Worm (Caenorhabditis elegans) whole organism, late embryonic: ENCODE data around the gene glb-15.

Experiments used
- C38D4.7 ChIP-seq: fragments of 200-800 bp; sonication (Bioruptor generic); optimal IDR thresholded peaks from 2 replicates; lab custom pipeline; 2018; ENCODE audit warnings: mild to moderate bottlenecking, missing genetic modification characterization, moderate library complexity, missing compliant biosample characterization
- F13H6.1 ChIP-seq: sonication (generic microtip); optimal IDR thresholded peaks from 2 replicates; lab custom pipeline; 2016; ENCODE audit warnings: missing genetic modification characterization, missing compliant biosample characterization
- K02D7.2 ChIP-seq: sonication (generic microtip); optimal IDR thresholded peaks from 2 replicates; lab custom pipeline; 2017; ENCODE audit warnings: mild to moderate bottlenecking, missing genetic modification characterization, missing compliant biosample characterization
- T23F11.4 ChIP-seq: fragments of 200-800 bp; sonication (Bioruptor generic); optimal IDR thresholded peaks from 2 replicates; lab custom pipeline; 2018; ENCODE audit warnings: mild to moderate bottlenecking, missing genetic modification characterization, missing compliant biosample characterization
- ceh-14 ChIP-seq: sonication (generic microtip); optimal IDR thresholded peaks from 2 replicates; lab custom pipeline; 2016; ENCODE audit warnings: missing genotype, missing genetic modification characterization, missing compliant biosample characterization
- ceh-18 ChIP-seq: sonication (generic microtip); optimal IDR thresholded peaks from 2 replicates; lab custom pipeline; 2016; ENCODE audit warnings: missing genetic modification characterization, missing compliant biosample characterization
- ceh-22 ChIP-seq: sonication (generic microtip); optimal IDR thresholded peaks from 2 replicates; lab custom pipeline; 2017; ENCODE audit warnings: missing biosample characterization, missing genetic modification characterization
- ceh-31 ChIP-seq: sonication (generic microtip); optimal IDR thresholded peaks from 2 replicates; lab custom pipeline; 2016; ENCODE audit warnings: missing genetic modification characterization, missing compliant biosample characterization
- ceh-34 ChIP-seq: sonication (generic microtip); optimal IDR thresholded peaks from 2 replicates; lab custom pipeline; 2016; ENCODE audit warnings: mild to moderate bottlenecking, missing genetic modification characterization, missing compliant biosample characterization
- ceh-45 ChIP-seq: fragments of 200-800 bp; sonication (Bioruptor generic); IDR thresholded peaks from 2 replicates; pipeline ENCODE4 v1.3.6; 2022; ENCODE audit warnings: missing genetic modification reagents, missing genetic modification characterization, missing compliant biosample characterization
- ceh-6 ChIP-seq: fragments of 200-800 bp; sonication (Bioruptor generic); optimal IDR thresholded peaks from 2 replicates; lab custom pipeline; 2018; ENCODE audit warnings: mild to moderate bottlenecking, missing genetic modification characterization, missing compliant biosample characterization
- ceh-9 ChIP-seq: sonication (generic microtip); optimal IDR thresholded peaks from 2 replicates; lab custom pipeline; 2016; ENCODE audit warnings: mild to moderate bottlenecking, missing genetic modification characterization, inconsistent platforms, missing compliant biosample characterization
- che-1 ChIP-seq: sonication (generic microtip); optimal IDR thresholded peaks from 2 replicates; lab custom pipeline; 2016; ENCODE audit warnings: mild to moderate bottlenecking, missing genetic modification characterization, missing compliant biosample characterization
- dmd-4 ChIP-seq: sonication (generic microtip); optimal IDR thresholded peaks from 2 replicates; lab custom pipeline; 2016; ENCODE audit warnings: borderline replicate concordance, missing genetic modification characterization, missing compliant biosample characterization
- elt-2 ChIP-seq: sonication (generic microtip); optimal IDR thresholded peaks from 2 replicates; lab custom pipeline; 2016; ENCODE audit warnings: missing genetic modification reagents, missing genetic modification characterization, missing compliant biosample characterization
- elt-4 ChIP-seq: sonication (generic microtip); optimal IDR thresholded peaks from 2 replicates; lab custom pipeline; 2016; ENCODE audit warnings: missing genetic modification characterization, missing compliant biosample characterization
- eyg-1 ChIP-seq: sonication (generic microtip); optimal IDR thresholded peaks from 2 replicates; lab custom pipeline; 2016; ENCODE audit warnings: missing genotype, missing genetic modification characterization, missing compliant biosample characterization
- fax-1 ChIP-seq: sonication (generic microtip); optimal IDR thresholded peaks from 2 replicates; lab custom pipeline; 2016; ENCODE audit warnings: missing genotype, missing genetic modification characterization, missing compliant biosample characterization
- fkh-6 ChIP-seq: sonication (generic microtip); optimal IDR thresholded peaks from 2 replicates; lab custom pipeline; 2016; ENCODE audit warnings: missing genetic modification characterization, missing compliant biosample characterization
- gmeb-2 ChIP-seq: sonication (generic microtip); optimal IDR thresholded peaks from 2 replicates; lab custom pipeline; 2016; ENCODE audit warnings: missing genetic modification characterization, inconsistent platforms, missing compliant biosample characterization
- hlh-15 ChIP-seq: sonication (generic microtip); optimal IDR thresholded peaks from 2 replicates; lab custom pipeline; 2016; ENCODE audit warnings: missing genetic modification characterization, missing compliant biosample characterization
- hlh-6 ChIP-seq: sonication (generic microtip); optimal IDR thresholded peaks from 2 replicates; lab custom pipeline; 2016; ENCODE audit warnings: missing genotype, missing genetic modification characterization, missing compliant biosample characterization
- hlh-8 ChIP-seq: sonication (generic microtip); optimal IDR thresholded peaks from 2 replicates; lab custom pipeline; 2016; ENCODE audit warnings: missing genotype, missing genetic modification characterization, missing compliant biosample characterization
- lin-11 ChIP-seq: fragments of 200-800 bp; sonication (Bioruptor generic); optimal IDR thresholded peaks from 2 replicates; lab custom pipeline; 2018; ENCODE audit warnings: mild to moderate bottlenecking, missing genetic modification characterization, missing compliant biosample characterization
- nfya-1 ChIP-seq: sonication (generic microtip); optimal IDR thresholded peaks from 2 replicates; lab custom pipeline; 2017; ENCODE audit warnings: missing genetic modification characterization, mild to moderate bottlenecking, missing compliant biosample characterization, antibody characterized with exemption, moderate library complexity
- nhr-11 ChIP-seq: fragments of 150-350 bp; optimal IDR thresholded peaks from 2 replicates; lab custom pipeline; 2014; ENCODE audit warnings: missing biosample characterization, missing genetic modification characterization
- npax-4 ChIP-seq: sonication (generic microtip); optimal IDR thresholded peaks from 2 replicates; lab custom pipeline; 2016; ENCODE audit warnings: missing genetic modification characterization, missing compliant biosample characterization
- pag-3 ChIP-seq: sonication (generic microtip); optimal IDR thresholded peaks from 2 replicates; lab custom pipeline; 2016; ENCODE audit warnings: missing compliant biosample characterization, missing genetic modification characterization, borderline replicate concordance
- pha-2 ChIP-seq: sonication (generic microtip); optimal IDR thresholded peaks from 2 replicates; lab custom pipeline; 2017; ENCODE audit warnings: mild to moderate bottlenecking, missing genetic modification characterization, missing compliant biosample characterization
- pha-4 ChIP-seq: fragments of 150-350 bp; optimal IDR thresholded peaks from 2 replicates; lab custom pipeline; 2018; ENCODE audit warnings: missing biosample characterization, missing genetic modification reagents, missing genetic modification characterization
- pros-1 ChIP-seq: fragments of 150-350 bp; optimal IDR thresholded peaks from 2 replicates; lab custom pipeline; 2014; ENCODE audit warnings: missing biosample characterization, missing genetic modification reagents, missing genetic modification characterization
- ref-2 ChIP-seq: sonication (generic microtip); optimal IDR thresholded peaks from 2 replicates; lab custom pipeline; 2016; ENCODE audit warnings: missing genetic modification characterization, missing compliant biosample characterization
- rnt-1 ChIP-seq: sonication (generic microtip); optimal IDR thresholded peaks from 2 replicates; lab custom pipeline; 2016; ENCODE audit warnings: missing genetic modification characterization, missing compliant biosample characterization
- sox-4 ChIP-seq: sonication (generic microtip); optimal IDR thresholded peaks from 2 replicates; lab custom pipeline; 2017; ENCODE audit warnings: mild to moderate bottlenecking, missing genetic modification characterization, inconsistent platforms, missing compliant biosample characterization
- syd-9 ChIP-seq: sonication (generic microtip); optimal IDR thresholded peaks from 2 replicates; lab custom pipeline; 2016; ENCODE audit warnings: mild to moderate bottlenecking, missing genetic modification characterization, moderate library complexity, missing compliant biosample characterization
- tbx-2 ChIP-seq: sonication (generic microtip); optimal IDR thresholded peaks from 2 replicates; lab custom pipeline; 2016; ENCODE audit warnings: missing genetic modification characterization, missing compliant biosample characterization

glb-15 gene

ce11 chrV:11618173-11618572, at the start of gene glb-15:
Gene glb-15, minus strand, starts transcription at chrV:11618273.
- TF ChIP-seq rnt-1 (tag; lab: Kevin White, UChicago) = no peak
- TF ChIP-seq C38D4.7 = no peak
- no peak for TF ChIP-seq pha-2
- TF ChIP-seq F13H6.1 (tag; lab: Kevin White, UChicago) = no peak
- no peak for TF ChIP-seq gmeb-2 (tag; lab: Kevin White, UChicago)
- no peak for TF ChIP-seq che-1
- TF ChIP-seq ceh-34 (tag; lab: Kevin White, UChicago) = no peak
- TF ChIP-seq ceh-9 = no peak
- no peak for TF ChIP-seq dmd-4 (tag; lab: Kevin White, UChicago)
- no peak for TF ChIP-seq ceh-18
- TF ChIP-seq lin-11 = no peak
- no peak for TF ChIP-seq hlh-15
- TF ChIP-seq syd-9 (tag; lab: Kevin White, UChicago) = no peak
- no peak for TF ChIP-seq ceh-45 (GFP tag; lab: Robert Waterston, UW)
- no peak for TF ChIP-seq pha-4 (tag; lab: Kevin White, UChicago)
- no peak for TF ChIP-seq ceh-31 (tag; lab: Kevin White, UChicago)
- no peak for TF ChIP-seq pros-1
- no peak for TF ChIP-seq elt-2 (tag; lab: Kevin White, UChicago)
- no peak for TF ChIP-seq hlh-6 (tag; lab: Kevin White, UChicago)

DNA sequence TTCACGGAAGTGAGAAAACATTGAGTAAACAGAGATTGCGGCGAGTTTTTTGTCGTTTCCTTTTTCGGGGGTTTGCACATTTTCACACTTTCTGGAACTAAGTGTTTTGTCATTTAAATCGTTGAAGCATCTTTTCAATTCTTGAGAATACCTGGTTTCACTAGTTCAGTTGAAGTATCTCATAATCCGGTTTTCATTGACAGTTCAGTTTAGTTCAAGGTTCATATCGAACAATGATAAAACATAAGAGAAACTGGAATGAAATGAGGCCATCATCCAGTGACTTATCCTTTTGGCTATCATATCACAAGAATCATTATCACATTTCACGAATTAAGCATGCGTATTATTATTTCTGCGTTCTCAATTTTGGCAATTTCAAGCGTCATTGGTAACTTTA, 49.1 kb upstream of the glb-15 start, which contains the start of gene F46F3.3:
F46F3.3 (plus strand) TSS at position 301 of the 400 bp plus-strand sequence.
- TF ChIP-seq ceh-9 (no peak), sox-4 (tag; lab: Kevin White, UChicago) (no peak), ceh-22 (no peak), nhr-11 (no peak)

DNA sequence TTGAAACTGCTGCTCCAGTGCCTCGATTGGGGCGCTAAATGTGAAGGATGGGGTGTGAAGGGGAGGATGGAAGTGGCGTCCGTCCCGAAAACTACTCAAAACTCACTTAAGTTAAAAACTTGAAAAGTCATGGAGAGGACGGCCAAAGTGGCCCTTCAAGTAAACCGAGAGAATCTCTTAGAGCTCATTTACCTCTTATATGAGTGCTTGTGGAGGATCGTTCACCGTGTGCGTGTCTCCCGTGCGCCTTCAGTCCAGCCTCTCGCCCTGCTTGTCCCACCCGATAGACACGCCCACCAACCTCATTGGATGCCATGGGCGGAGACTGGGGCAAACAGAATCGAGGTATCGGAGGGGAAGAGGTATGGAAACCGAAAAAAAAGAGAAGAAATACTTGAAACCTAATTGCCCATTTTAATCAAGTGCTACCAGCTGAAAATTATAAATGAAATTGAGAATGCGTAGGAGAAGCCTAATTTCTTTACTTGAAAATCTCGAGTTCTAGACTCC, 46.9 kb upstream of the glb-15 start, which contains the start of gene ceh-27:
ceh-27 (minus strand) TSS at position 228 of the 510 bp plus-strand sequence.
- TF ChIP-seq elt-4 = no peak
- peak; percentile 71 for TF ChIP-seq nfya-1 (tag; lab: Kevin White, UChicago)
- peak; percentile 63 for TF ChIP-seq pha-2
- TF ChIP-seq, all 69 proteins: peak for 2

DNA sequence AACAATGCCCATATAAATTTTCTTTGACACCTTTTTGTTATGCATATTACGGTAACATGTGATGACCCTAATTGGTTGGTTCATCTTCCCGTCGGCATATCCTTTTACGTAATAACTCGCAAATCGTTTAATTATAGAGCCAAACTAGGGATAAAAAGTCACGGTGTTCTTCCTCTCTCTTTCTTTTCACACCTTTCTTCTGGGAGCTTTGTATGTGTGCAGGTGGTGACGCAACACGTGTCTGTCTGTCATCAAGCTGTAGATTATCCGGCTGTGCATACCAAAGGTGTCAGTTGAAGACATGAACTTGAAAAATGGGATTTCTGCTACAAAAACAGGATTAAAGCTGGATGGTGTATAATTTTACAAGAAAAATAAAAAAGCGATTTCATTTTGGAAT, 42.5 kb upstream of the glb-15 start:
- TF ChIP-seq ceh-6 (GFP tag; lab: Kevin White, UChicago) (no peak), pha-2 (peak; percentile 43), fkh-6 (no peak), tbx-2 (tag; lab: Kevin White, UChicago) (peak; percentile 39), ceh-9 (no peak)

- no peak for TF ChIP-seq npax-4 (tag; lab: Kevin White, UChicago)
- no peak for TF ChIP-seq hlh-8 (tag; lab: Kevin White, UChicago)
- TF ChIP-seq fkh-6 = no peak
- no peak for TF ChIP-seq pha-2
- TF ChIP-seq K02D7.2 (tag; lab: Kevin White, UChicago) = no peak
- TF ChIP-seq ref-2 (tag; lab: Kevin White, UChicago) = no peak
- TF ChIP-seq hlh-6 (tag; lab: Kevin White, UChicago) = no peak
- TF ChIP-seq lin-11 = no peak
- no peak for TF ChIP-seq ceh-22
- TF ChIP-seq ceh-31 (tag; lab: Kevin White, UChicago) = no peak
- no peak for TF ChIP-seq ceh-14 (tag; lab: Kevin White, UChicago)
- TF ChIP-seq T23F11.4 (GFP tag; lab: Kevin White, UChicago) = no peak
- TF ChIP-seq fax-1 (tag; lab: Kevin White, UChicago) = no peak
- no peak for TF ChIP-seq pha-4 (tag; lab: Kevin White, UChicago)
- TF ChIP-seq pag-3 (tag; lab: Kevin White, UChicago) = no peak
- TF ChIP-seq eyg-1 (tag; lab: Kevin White, UChicago) = no peak
Measured at ce11 chrV:11656469-11656868, 38.4 kb upstream of the glb-15 start.
